Fruit fly (Drosophila melanogaster): ENCODE data around the gene Or65b.

Gene Or65b

dm6 chr3L:6364217-6364616, 38.8 kb downstream of the Or65b start (continued):
- no peak for TF ChIP-seq CG16779 (tag; optimal IDR thresholded peaks at IDR 0.05)
- no peak for TF ChIP-seq net (GFP tag; optimal IDR thresholded peaks at IDR 0.05)
- peak; percentile 23 for TF ChIP-seq pdm3 (GFP tag; optimal IDR thresholded peaks at IDR 0.05)
- peak; percentile 63 for TF ChIP-seq CG3919 (GFP tag; optimal IDR thresholded peaks at IDR 0.05)
- TF ChIP-seq CG6808 (GFP tag; optimal IDR thresholded peaks at IDR 0.05), result peak; percentile 59
- TF ChIP-seq fkh (GFP tag; optimal IDR thresholded peaks at IDR 0.05), result no peak
- no peak for TF ChIP-seq dac (GFP tag; optimal IDR thresholded peaks at IDR 0.05)
- no peak for TF ChIP-seq Lpt (GFP tag; optimal IDR thresholded peaks at IDR 0.05)
- TF ChIP-seq lz (GFP tag; optimal IDR thresholded peaks at IDR 0.05), result no peak
- TF ChIP-seq Met (GFP tag; optimal IDR thresholded peaks at IDR 0.05), result peak; percentile 48
- TF ChIP-seq Sox15 (GFP tag; optimal IDR thresholded peaks at IDR 0.05), result no peak
- TF ChIP-seq CG9139 (GFP tag; optimal IDR thresholded peaks at IDR 0.05), result peak; percentile 2
- TF ChIP-seq CG6792 (GFP tag; optimal IDR thresholded peaks at IDR 0.05), result no peak
- peak; percentile 83 for TF ChIP-seq Eip78C (GFP tag)
- peak; percentile 56 for TF ChIP-seq Ets96B (tag; optimal IDR thresholded peaks at IDR 0.05)
- no peak for TF ChIP-seq fd85E (GFP tag; optimal IDR thresholded peaks at IDR 0.05)
- peak; percentile 65 for TF ChIP-seq CG3032 (tag; optimal IDR thresholded peaks at IDR 0.05)

DNA sequence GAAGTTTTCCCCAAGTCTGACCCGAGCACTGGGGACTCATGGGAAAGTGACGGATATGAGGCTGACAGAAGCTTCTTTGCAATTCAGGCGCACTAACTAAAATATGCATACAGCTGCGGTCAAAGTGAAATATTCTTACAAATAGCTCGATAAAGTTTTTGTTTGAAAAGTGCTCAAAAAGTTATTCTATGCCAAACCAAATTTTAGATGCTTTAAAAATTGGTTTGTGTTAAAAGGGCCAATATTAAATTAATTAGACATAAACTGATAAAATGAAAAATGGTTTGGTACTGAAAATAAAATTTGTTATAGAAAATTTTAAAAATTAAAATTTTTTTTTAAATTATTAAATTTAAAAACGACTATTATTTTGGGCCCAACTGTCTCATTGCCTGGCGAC, 41.2 kb downstream of the Or65b start:
- TF ChIP-seq svp (GFP tag), result no peak
- TF ChIP-seq spab (GFP tag; optimal IDR thresholded peaks at IDR 0.05), result peak; percentile 24
- TF ChIP-seq Smox (GFP tag; optimal IDR thresholded peaks at IDR 0.05), result no peak
- no peak for TF ChIP-seq topi (GFP tag; optimal IDR thresholded peaks at IDR 0.05)
- no peak for TF ChIP-seq CG6808 (GFP tag; optimal IDR thresholded peaks at IDR 0.05)
- no peak for TF ChIP-seq CG6792 (GFP tag; optimal IDR thresholded peaks at IDR 0.05)
- peak; percentile 35 for TF ChIP-seq CG10669 (GFP tag; optimal IDR thresholded peaks at IDR 0.05)
- TF ChIP-seq Eip93F (GFP tag; optimal IDR thresholded peaks at IDR 0.05), result no peak
- no peak for TF ChIP-seq Hr38 (GFP tag; optimal IDR thresholded peaks at IDR 0.05)
- peak; percentile 44 for TF ChIP-seq Ets96B (tag; optimal IDR thresholded peaks at IDR 0.05)
- TF ChIP-seq fd85E (GFP tag; optimal IDR thresholded peaks at IDR 0.05), result no peak
- TF ChIP-seq salr (GFP tag; optimal IDR thresholded peaks at IDR 0.05), result no peak

dm6 chr3L:6369638-6370195, 44.3 kb downstream of the Or65b start:
- TF ChIP-seq spab (GFP tag; optimal IDR thresholded peaks at IDR 0.05) (no peak), Sox14 (GFP tag; optimal IDR thresholded peaks at IDR 0.05) (no peak), CG6276 (GFP tag; optimal IDR thresholded peaks at IDR 0.05) (no peak), CG11902 (GFP tag; optimal IDR thresholded peaks at IDR 0.05) (no peak), Eip78C (GFP tag) (peak; percentile 79), topi (GFP tag; optimal IDR thresholded peaks at IDR 0.05) (peak; percentile 54), Smox (GFP tag; optimal IDR thresholded peaks at IDR 0.05) (peak; percentile 47), Gug (GFP tag; IDR thresholded peaks at IDR 0.05) (no peak), CG6792 (GFP tag; optimal IDR thresholded peaks at IDR 0.05) (no peak), CG34406 (GFP tag; optimal IDR thresholded peaks at IDR 0.05) (peak; percentile 40), Blimp-1 (GFP tag; optimal IDR thresholded peaks at IDR 0.05) (peak; percentile 19), CG8319 (GFP tag; optimal IDR thresholded peaks at IDR 0.05) (no peak), Sox102F (GFP tag; optimal IDR thresholded peaks at IDR 0.05) (peak; percentile 10), fd59A (GFP tag; optimal IDR thresholded peaks at IDR 0.05) (no peak), lz (GFP tag; optimal IDR thresholded peaks at IDR 0.05) (no peak), CG9139 (GFP tag; optimal IDR thresholded peaks at IDR 0.05) (no peak), CG3919 (GFP tag; optimal IDR thresholded peaks at IDR 0.05) (peak; percentile 31), acj6 (GFP tag; optimal IDR thresholded peaks at IDR 0.05) (peak; percentile 37), Met (GFP tag; optimal IDR thresholded peaks at IDR 0.05) (peak; percentile 37), CG8632 (GFP tag; optimal IDR thresholded peaks at IDR 0.05) (peak; percentile 7), fd85E (GFP tag; optimal IDR thresholded peaks at IDR 0.05) (no peak), esn (GFP tag; optimal IDR thresholded peaks at IDR 0.05) (peak; percentile 57), cyc (GFP tag; optimal IDR thresholded peaks at IDR 0.05) (peak; percentile 51), OdsH (GFP tag; optimal IDR thresholded peaks at IDR 0.05) (peak; percentile 22), achi (GFP tag; optimal IDR thresholded peaks at IDR 0.05) (peak; percentile 30), CG3032 (tag; optimal IDR thresholded peaks at IDR 0.05) (no peak), CG10631 (GFP tag; optimal IDR thresholded peaks at IDR 0.05) (peak; percentile 26), svp (GFP tag) (peak; percentile 87), Lpt (GFP tag; optimal IDR thresholded peaks at IDR 0.05) (no peak), Ets96B (tag; optimal IDR thresholded peaks at IDR 0.05) (no peak), CG10669 (GFP tag; optimal IDR thresholded peaks at IDR 0.05) (no peak), CG6163 (GFP tag; IDR thresholded peaks at IDR 0.05) (no peak), vri (GFP tag; optimal IDR thresholded peaks at IDR 0.05) (peak; percentile 30), CG11762 (GFP tag; optimal IDR thresholded peaks at IDR 0.05; ENCODE audit: insufficient read depth) (peak; percentile 20), net (GFP tag; optimal IDR thresholded peaks at IDR 0.05) (no peak)
